Worm (Caenorhabditis elegans) whole organism, mixed stage, embryonic: ENCODE results near the gene hmp-1.

Source experiments
- drap-1 ChIP-seq: fragments of 200-800 bp; sonication (Bioruptor generic); optimal IDR thresholded peaks from 3 replicates; lab custom pipeline; 2018; ENCODE audit warnings: mild to moderate bottlenecking, missing genetic modification characterization, missing compliant biosample characterization
- elt-1 ChIP-seq: sonication (generic microtip); optimal IDR thresholded peaks from 2 replicates; lab custom pipeline; 2017; ENCODE audit warnings: missing genetic modification characterization, mild to moderate bottlenecking, missing compliant biosample characterization, antibody characterized with exemption, moderate library complexity, borderline replicate concordance; ENCODE audit not compliant: insufficient read depth
- elt-3 ChIP-seq: fragments of 150-350 bp; optimal IDR thresholded peaks from 2 replicates; lab custom pipeline; 2014; ENCODE audit warnings: missing biosample characterization, missing genetic modification characterization
- lsy-2 ChIP-seq: fragments of 150-350 bp; optimal IDR thresholded peaks from 2 replicates; lab custom pipeline; 2014; ENCODE audit warnings: missing biosample characterization, missing genetic modification characterization
- mep-1 ChIP-seq: fragments of 150-350 bp; optimal IDR thresholded peaks from 2 replicates; lab custom pipeline; 2017; ENCODE audit warnings: missing biosample characterization, missing genetic modification reagents, missing genetic modification characterization, inconsistent platforms
- mls-2 ChIP-seq: sonication (generic microtip); optimal IDR thresholded peaks from 2 replicates; lab custom pipeline; 2016; ENCODE audit warnings: mild to moderate bottlenecking, missing genetic modification characterization, moderate library complexity, missing compliant biosample characterization
- nhr-12 ChIP-seq: fragments of 150-350 bp; optimal IDR thresholded peaks from 2 replicates; lab custom pipeline; 2014; ENCODE audit warnings: missing biosample characterization, missing genetic modification characterization
- nhr-237 ChIP-seq: fragments of 150-350 bp; optimal IDR thresholded peaks from 2 replicates; lab custom pipeline; 2014; ENCODE audit warnings: missing biosample characterization, missing genetic modification characterization
- nhr-28 ChIP-seq: fragments of 150-350 bp; optimal IDR thresholded peaks from 2 replicates; lab custom pipeline; 2014; ENCODE audit warnings: missing biosample characterization, missing genetic modification characterization
- nhr-76 ChIP-seq: sonication (generic microtip); optimal IDR thresholded peaks from 2 replicates; lab custom pipeline; 2017; ENCODE audit warnings: missing biosample characterization, missing genetic modification characterization
- pha-4 ChIP-seq: fragments of 150-350 bp; optimal IDR thresholded peaks from 2 replicates; lab custom pipeline; 2018; ENCODE audit warnings: missing biosample characterization, missing genetic modification reagents, missing genetic modification characterization
- unc-39 ChIP-seq: fragments of 150-350 bp; optimal IDR thresholded peaks from 2 replicates; lab custom pipeline; 2014; ENCODE audit warnings: missing biosample characterization, missing genetic modification characterization
- unc-62 ChIP-seq: fragments of 150-350 bp; optimal IDR thresholded peaks from 2 replicates; lab custom pipeline; 2014; ENCODE audit warnings: missing biosample characterization, missing genetic modification reagents, missing genetic modification characterization

ce11 chrV:11900127-11900526 lies 54.5 kb downstream of the hmp-1 start:
- TF ChIP-seq unc-62, result no peak
- TF ChIP-seq elt-3 (tag; lab: Kevin White, UChicago), result no peak
- no peak for TF ChIP-seq mls-2 (tag; lab: Kevin White, UChicago)
- TF ChIP-seq nhr-237 (tag; lab: Kevin White, UChicago), result no peak
- no peak for TF ChIP-seq nhr-76
- TF ChIP-seq lsy-2, result no peak
- TF ChIP-seq nhr-12 (tag; lab: Kevin White, UChicago), result no peak
- no peak for TF ChIP-seq pha-4 (tag; lab: Kevin White, UChicago)
- no peak for TF ChIP-seq drap-1 (GFP tag; lab: Kevin White, UChicago)
- no peak for TF ChIP-seq elt-1
- TF ChIP-seq mep-1 (tag; lab: Kevin White, UChicago), result no peak
- TF ChIP-seq nhr-28 (tag; lab: Kevin White, UChicago), result no peak
- TF ChIP-seq unc-39, result no peak
